Worm (Caenorhabditis elegans) whole organism, L1 larva: Measurements from ENCODE around the gene tmem-132.

Experiments used
- egl-27 ChIP-seq, 2 experiments: fragments of 150-350 bp in 1 of 2; sonication (generic microtip); optimal IDR thresholded peaks; 3 replicates each; lab custom pipeline; 2017 to 2018; ENCODE audit warnings: missing biosample characterization in 2 of 2, missing genetic modification characterization in 2 of 2, missing genetic modification reagents in 2 of 2
- lin-13 ChIP-seq: fragments of 150-350 bp; optimal IDR thresholded peaks from 2 replicates; lab custom pipeline; 2014; ENCODE audit warnings: missing biosample characterization, missing genetic modification reagents, missing genetic modification characterization
- nhr-28 ChIP-seq: fragments of 150-350 bp; optimal IDR thresholded peaks from 2 replicates; lab custom pipeline; 2014; ENCODE audit warnings: missing biosample characterization, missing genetic modification characterization
- skn-1 ChIP-seq: fragments of 150-350 bp; optimal IDR thresholded peaks from 2 replicates; lab custom pipeline; 2014; ENCODE audit warnings: missing biosample characterization, missing genetic modification characterization

DNA sequence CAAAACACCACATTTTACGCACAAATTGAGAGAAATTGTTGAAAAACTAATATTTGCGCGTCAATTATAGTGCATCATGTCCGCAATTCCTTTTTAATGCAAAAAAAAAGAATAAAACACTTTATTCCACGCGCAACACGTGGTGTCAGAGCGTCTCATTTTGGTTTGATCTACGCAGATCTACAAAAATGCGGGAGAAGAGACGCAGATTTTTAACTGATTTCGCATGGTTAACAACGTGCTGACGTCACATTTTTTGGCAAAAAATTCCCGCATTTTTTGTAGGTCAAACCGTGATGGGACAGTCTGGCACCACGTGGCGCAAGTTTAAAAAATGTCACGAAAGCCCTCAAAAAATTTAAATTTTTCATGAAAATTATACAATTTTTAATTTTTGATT lies 6.2 kb downstream of the tmem-132 start:
- TF ChIP-seq lin-13 (GFP tag; lab: Kevin White, UChicago) (no peak), egl-27 (tag; optimal IDR thresholded peaks at IDR 0.05; lab: Kevin White, UChicago) (no peak), skn-1 (tag; lab: Kevin White, UChicago) (no peak), nhr-28 (tag; lab: Kevin White, UChicago) (no peak)
